Worm (Caenorhabditis elegans): ENCODE measurements around the gene C28A5.2.

ce11 chrIII:4394496-4394895 is 44.8 kb downstream of the C28A5.2 start, which contains the start of gene R07E5.4:
- no peak for TF ChIP-seq zag-1 (tag; optimal IDR thresholded peaks at IDR 0.05)
- no peak for TF ChIP-seq nhr-76 (tag; optimal IDR thresholded peaks at IDR 0.05)
- no peak for TF ChIP-seq elt-2 (tag; optimal IDR thresholded peaks at IDR 0.05)
- TF ChIP-seq pqm-1 (tag; optimal IDR thresholded peaks at IDR 0.05), result no peak
- TF ChIP-seq lin-39 (tag; optimal IDR thresholded peaks at IDR 0.05), result no peak
- TF ChIP-seq skn-1 (tag; optimal IDR thresholded peaks at IDR 0.05), result no peak
- TF ChIP-seq fkh-10 (GFP tag; optimal IDR thresholded peaks at IDR 0.05), result no peak
- TF ChIP-seq nhr-11 (tag; optimal IDR thresholded peaks at IDR 0.05), result no peak
- TF ChIP-seq lsy-2 (tag; optimal IDR thresholded peaks at IDR 0.05), result no peak
- TF ChIP-seq aha-1 (tag; optimal IDR thresholded peaks at IDR 0.05), result no peak
- no peak for TF ChIP-seq aly-2 (tag; optimal IDR thresholded peaks at IDR 0.05)
- no peak for TF ChIP-seq jun-1 (tag; optimal IDR thresholded peaks at IDR 0.05)

Measured in whole organism, L1 larva.